Fruit fly (Drosophila melanogaster) whole organism, embryonic: ENCODE data around the gene CG4577.

Experiments
- Aef1 ChIP-seq: fragments of 200-800 bp; sonication (Bioruptor generic); IDR thresholded peaks from 3 replicates; pipeline ENCODE4 v1.3.6; 2022; ENCODE audit warnings: missing biosample characterization, missing genetic modification characterization
- Awh ChIP-seq: fragments of 200-800 bp; sonication (Bioruptor generic); IDR thresholded peaks from 2 replicates; pipeline ENCODE4, ENCODE4 v1.3.6; 2022; ENCODE audit warnings: missing biosample characterization, missing genetic modification characterization
- Bdp1 ChIP-seq: fragments of 200-800 bp; sonication (Bioruptor generic); optimal IDR thresholded peaks from 3 replicates; lab custom pipeline; 2016; ENCODE audit warnings: missing biosample characterization, missing genetic modification characterization
- CG10366 ChIP-seq: fragments of 200-800 bp; sonication (Bioruptor generic); IDR thresholded peaks from 2 replicates; pipeline ENCODE4 v1.3.6; 2022; ENCODE audit warnings: missing biosample characterization, missing genetic modification characterization
- CG10979 ChIP-seq: fragments of 200-800 bp; sonication (Bioruptor generic); optimal IDR thresholded peaks from 2 replicates; lab custom pipeline; 2018; ENCODE audit warnings: missing biosample characterization, mild to moderate bottlenecking, missing genetic modification characterization, moderate library complexity
- CG11247 ChIP-seq: fragments of 200-800 bp; sonication (Bioruptor generic); IDR thresholded peaks from 2 replicates; pipeline ENCODE4 v1.3.6; 2022; ENCODE audit warnings: missing biosample characterization, missing genetic modification characterization
- CG11696 ChIP-seq: fragments of 200-800 bp; sonication (Bioruptor generic); IDR thresholded peaks from 2 replicates; pipeline ENCODE4 v1.3.6; 2022; ENCODE audit warnings: missing biosample characterization, missing genetic modification characterization
- CG12104 ChIP-seq: fragments of 200-800 bp; sonication (Bioruptor generic); optimal IDR thresholded peaks from 3 replicates; lab custom pipeline; 2016; ENCODE audit warnings: missing biosample characterization, missing genetic modification characterization
- CG12155 ChIP-seq: fragments of 200-800 bp; sonication (Bioruptor generic); optimal IDR thresholded peaks from 3 replicates; lab custom pipeline; 2016; ENCODE audit warnings: missing biosample characterization, missing genetic modification characterization
- CG14710 ChIP-seq: fragments of 200-800 bp; sonication (Bioruptor generic); optimal IDR thresholded peaks from 3 replicates; lab custom pipeline; 2019; ENCODE audit warnings: missing biosample characterization, mild to moderate bottlenecking, missing genetic modification characterization, moderate library complexity
- CG16863 ChIP-seq: fragments of 200-800 bp; sonication (Bioruptor generic); optimal IDR thresholded peaks from 3 replicates; lab custom pipeline; 2016; ENCODE audit warnings: missing biosample characterization, missing genetic modification characterization
- CG1832 ChIP-seq: fragments of 200-800 bp; sonication (Bioruptor generic); optimal IDR thresholded peaks from 2 replicates; lab custom pipeline; 2017; ENCODE audit warnings: missing biosample characterization, mild to moderate bottlenecking, missing genetic modification characterization, inconsistent platforms
- CG18764 ChIP-seq: fragments of 200-800 bp; sonication (Bioruptor generic); optimal IDR thresholded peaks from 3 replicates; lab custom pipeline; 2016; ENCODE audit warnings: missing biosample characterization, missing genetic modification characterization
- CG2120 ChIP-seq: fragments of 200-800 bp; sonication (Bioruptor generic); optimal IDR thresholded peaks from 3 replicates; lab custom pipeline; 2016; ENCODE audit warnings: missing biosample characterization, missing genetic modification characterization
- CG30020 ChIP-seq: fragments of 200-800 bp; optimal IDR thresholded peaks from 2 replicates; lab custom pipeline; 2019; ENCODE audit warnings: missing biosample characterization, mild to moderate bottlenecking, missing genetic modification characterization, moderate library complexity
- CG3065 ChIP-seq: fragments of 200-800 bp; sonication (Bioruptor generic); optimal IDR thresholded peaks from 2 replicates; lab custom pipeline; 2016; ENCODE audit warnings: missing biosample characterization, missing genetic modification characterization
- CG31388 ChIP-seq: fragments of 200-800 bp; sonication (Bioruptor generic); optimal IDR thresholded peaks from 2 replicates; lab custom pipeline; 2016; ENCODE audit warnings: missing biosample characterization, missing genetic modification characterization
- CG3726 ChIP-seq: fragments of 200-800 bp; sonication (Bioruptor generic); IDR thresholded peaks from 3 replicates; pipeline ENCODE4, ENCODE4 v1.3.6; 2022; ENCODE audit warnings: missing biosample characterization, missing genetic modification characterization
- CG4424 ChIP-seq: fragments of 200-800 bp; sonication (Bioruptor generic); optimal IDR thresholded peaks from 3 replicates; lab custom pipeline; 2016; ENCODE audit warnings: missing biosample characterization, missing genetic modification characterization
- CG6765 ChIP-seq: fragments of 200-800 bp; sonication (Bioruptor generic); optimal IDR thresholded peaks from 3 replicates; lab custom pipeline; 2017; ENCODE audit warnings: missing biosample characterization, mild to moderate bottlenecking, missing genetic modification characterization
- CG7987 ChIP-seq: fragments of 200-800 bp; sonication (Bioruptor generic); optimal IDR thresholded peaks from 2 replicates; lab custom pipeline; 2018; ENCODE audit warnings: missing biosample characterization, mild to moderate bottlenecking, missing genetic modification characterization, moderate library complexity
- CG8089 ChIP-seq: fragments of 200-800 bp; sonication (Bioruptor generic); optimal IDR thresholded peaks from 3 replicates; lab custom pipeline; 2016; ENCODE audit warnings: missing biosample characterization, missing genetic modification characterization
- CG8388 ChIP-seq: fragments of 200-800 bp; sonication (Bioruptor generic); optimal IDR thresholded peaks from 2 replicates; lab custom pipeline; 2019; ENCODE audit warnings: missing biosample characterization, mild to moderate bottlenecking, missing genetic modification characterization, moderate library complexity
- CG8478 ChIP-seq: fragments of >200 bp; optimal IDR thresholded peaks from 2 replicates; lab custom pipeline; 2018
- HHEX ChIP-seq: fragments of 200-800 bp; sonication (Bioruptor generic); optimal IDR thresholded peaks from 3 replicates; lab custom pipeline; 2017; ENCODE audit warnings: missing biosample characterization, mild to moderate bottlenecking, missing genetic modification characterization, missing genetic modification reagents
- Hr51 ChIP-seq, 2 experiments: fragments of 200-800 bp; sonication (Bioruptor generic); optimal IDR thresholded peaks; 2 replicates in 1 of 2; 3 replicates in 1 of 2; lab custom pipeline; 2016 to 2018; ENCODE audit warnings: missing biosample characterization in 2 of 2, missing genetic modification characterization in 2 of 2, mild to moderate bottlenecking in 1 of 2, moderate library complexity in 1 of 2
- Kr ChIP-seq: fragments of 200-800 bp; sonication (Bioruptor generic); optimal IDR thresholded peaks from 2 replicates; lab custom pipeline; 2017; ENCODE audit warnings: missing biosample characterization, mild to moderate bottlenecking, missing genetic modification characterization
- NFAT ChIP-seq: fragments of 200-800 bp; sonication (Bioruptor generic); IDR thresholded peaks from 2 replicates; pipeline ENCODE4 v1.3.6; 2022; ENCODE audit warnings: missing biosample characterization, missing genetic modification characterization
- Pdp1 ChIP-seq, 2 experiments: fragments of 200-800 bp; sonication (Bioruptor generic); optimal IDR thresholded peaks; 3 replicates each; lab custom pipeline; 2016; ENCODE audit warnings: missing biosample characterization in 2 of 2, missing genetic modification characterization in 2 of 2, mild to moderate bottlenecking in 1 of 2, moderate library complexity in 1 of 2
- Ptx1 ChIP-seq: fragments of 200-800 bp; sonication (Bioruptor generic); IDR thresholded peaks from 2 replicates; pipeline ENCODE4 v1.3.6; 2022; ENCODE audit warnings: missing biosample characterization, missing genetic modification characterization
- Spps ChIP-seq: fragments of 200-800 bp; sonication (Bioruptor generic); optimal IDR thresholded peaks from 2 replicates; lab custom pipeline; 2018; ENCODE audit warnings: missing biosample characterization, mild to moderate bottlenecking, missing genetic modification characterization
- ara ChIP-seq: fragments of 200-800 bp; sonication (Bioruptor generic); IDR thresholded peaks from 2 replicates; pipeline ENCODE4 v1.3.6; 2022; ENCODE audit warnings: missing biosample characterization, missing genetic modification characterization
- bab2 ChIP-seq: fragments of 200-800 bp; sonication (Bioruptor generic); optimal IDR thresholded peaks from 2 replicates; lab custom pipeline; 2016; ENCODE audit warnings: missing biosample characterization, missing genetic modification characterization
- bbx ChIP-seq: fragments of 200-800 bp; sonication (Bioruptor generic); IDR thresholded peaks from 2 replicates; pipeline ENCODE4 v1.3.6; 2022; ENCODE audit warnings: missing biosample characterization, missing genetic modification characterization; ENCODE audit not compliant: partially characterized antibody
- bowl ChIP-seq: fragments of 200-800 bp; sonication (Bioruptor generic); IDR thresholded peaks from 2 replicates; pipeline ENCODE4 v1.3.6; 2022; ENCODE audit warnings: missing biosample characterization, missing genetic modification characterization
- crol ChIP-seq: fragments of 200-800 bp; sonication (Bioruptor generic); IDR thresholded peaks from 2 replicates; pipeline ENCODE4 v1.3.6; 2022; ENCODE audit warnings: missing biosample characterization, missing genetic modification characterization
- ems ChIP-seq: fragments of 200-800 bp; sonication (Bioruptor generic); optimal IDR thresholded peaks from 3 replicates; lab custom pipeline; 2016; ENCODE audit warnings: missing biosample characterization, missing genetic modification characterization
- fd3F ChIP-seq: fragments of 200-800 bp; sonication (Bioruptor generic); optimal IDR thresholded peaks from 2 replicates; lab custom pipeline; 2018; ENCODE audit warnings: missing biosample characterization, mild to moderate bottlenecking, missing genetic modification characterization, moderate library complexity
- ftz-f1 ChIP-seq: fragments of 200-800 bp; sonication (Bioruptor generic); optimal IDR thresholded peaks from 2 replicates; lab custom pipeline; 2016; ENCODE audit warnings: missing biosample characterization, missing genetic modification characterization
- gce ChIP-seq: fragments of 200-800 bp; sonication (Bioruptor generic); IDR thresholded peaks from 3 replicates; pipeline ENCODE4 v1.3.6; 2022; ENCODE audit warnings: missing biosample characterization, missing genetic modification characterization
- ham ChIP-seq: fragments of 200-800 bp; sonication (Bioruptor generic); IDR thresholded peaks from 2 replicates; pipeline ENCODE4 v1.3.6; 2022; ENCODE audit warnings: missing biosample characterization, missing genetic modification characterization
- jumu ChIP-seq: fragments of 200-800 bp; sonication (Bioruptor generic); optimal IDR thresholded peaks from 3 replicates; lab custom pipeline; 2016; ENCODE audit warnings: missing biosample characterization, missing genetic modification characterization
- oc ChIP-seq: fragments of 200-800 bp; sonication (Bioruptor generic); optimal IDR thresholded peaks from 2 replicates; lab custom pipeline; 2018; ENCODE audit warnings: missing biosample characterization, mild to moderate bottlenecking, missing genetic modification characterization, moderate library complexity
- pfk ChIP-seq: fragments of 200-800 bp; sonication (Bioruptor generic); optimal IDR thresholded peaks from 2 replicates; lab custom pipeline; 2018; ENCODE audit warnings: missing biosample characterization, mild to moderate bottlenecking, missing genetic modification characterization, moderate library complexity
- pho ChIP-seq: fragments of 200-800 bp; sonication (Bioruptor generic); optimal IDR thresholded peaks from 2 replicates; lab custom pipeline; 2016; ENCODE audit warnings: missing biosample characterization, missing genetic modification characterization
- sd ChIP-seq: fragments of 200-800 bp; sonication (Bioruptor generic); optimal IDR thresholded peaks from 3 replicates; lab custom pipeline; 2018; ENCODE audit warnings: missing biosample characterization, mild to moderate bottlenecking, missing genetic modification characterization, moderate library complexity
- sens ChIP-seq: fragments of 200-800 bp; sonication (Bioruptor generic); peaks from one replicate; lab custom pipeline; 2016; ENCODE audit warnings: missing biosample characterization, missing genetic modification characterization
- slp2 ChIP-seq: fragments of 200-800 bp; sonication (Bioruptor generic); optimal IDR thresholded peaks from 2 replicates; lab custom pipeline; 2016; ENCODE audit warnings: missing biosample characterization, missing genetic modification characterization
- sna ChIP-seq: fragments of 200-800 bp; sonication (Bioruptor generic); IDR thresholded peaks from 2 replicates; pipeline ENCODE4 v1.3.6; 2022; ENCODE audit warnings: missing biosample characterization, missing genetic modification characterization; ENCODE audit not compliant: partially characterized antibody
- ttk ChIP-seq: fragments of 200-800 bp; sonication (Bioruptor generic); IDR thresholded peaks from 2 replicates; pipeline ENCODE4 v2.1.2; 2022; ENCODE audit warnings: missing biosample characterization, missing genetic modification characterization

Gene CG4577

dm6 chr2L:1157679-1158518, 23.4 kb downstream of the CG4577 start, which contains the start of gene capt (continued):
- peak; percentile 72 for TF ChIP-seq CG12155
- TF ChIP-seq pfk = no peak
- TF ChIP-seq sna (GFP tag; lab: Robert Waterston, UW) = no peak
- TF ChIP-seq pho (GFP tag; lab: Kevin White, UChicago) = peak; percentile 49
- TF ChIP-seq NFAT (GFP tag; lab: Robert Waterston, UW) = peak; percentile 45; the same call in 1 of the 2 replicates
- TF ChIP-seq bab2 (GFP tag; lab: Kevin White, UChicago) = peak; percentile 40
- TF ChIP-seq Pdp1 (GFP tag; optimal IDR thresholded peaks at IDR 0.05; lab: Kevin White, UChicago) = peak; percentile 18 to 31
- TF ChIP-seq jumu (GFP tag; lab: Kevin White, UChicago) = peak; percentile 29
- TF ChIP-seq slp2 = peak; percentile 18
- TF ChIP-seq ham (GFP tag; lab: Robert Waterston, UW) = no peak
- no peak for TF ChIP-seq HHEX
- TF ChIP-seq ems = no peak
- TF ChIP-seq CG7987 (GFP tag; lab: Kevin White, UChicago) = no peak
- TF ChIP-seq CG1832 = no peak
- TF ChIP-seq ftz-f1 (GFP tag; lab: Kevin White, UChicago) = no peak
- no peak for TF ChIP-seq Bdp1 (GFP tag; lab: Kevin White, UChicago)
- TF ChIP-seq bbx (GFP tag; lab: Robert Waterston, UW) = peak; percentile 25; the same call in 1 of the 2 replicates
- TF ChIP-seq bowl (GFP tag; lab: Robert Waterston, UW) = no peak
- peak; percentile 73 for TF ChIP-seq sens (GFP tag; lab: Kevin White, UChicago)
- TF ChIP-seq CG3726 (GFP tag; lab: Robert Waterston, UW) = no peak
- no peak for TF ChIP-seq CG30020 (tag; lab: Kevin White, UChicago)
- no peak; the same call in 1 of the 2 replicates for TF ChIP-seq CG11247 (GFP tag; lab: Robert Waterston, UW)
- TF ChIP-seq CG31388 (GFP tag; lab: Kevin White, UChicago) = no peak
- no peak for TF ChIP-seq Hr51 (GFP tag; optimal IDR thresholded peaks at IDR 0.05; lab: Kevin White, UChicago)
- TF ChIP-seq crol (GFP tag; lab: Robert Waterston, UW) = peak; percentile 90
- TF ChIP-seq Aef1 (GFP tag; lab: Robert Waterston, UW) = peak; percentile 42; the same call in 1 of the 3 replicates
- TF ChIP-seq CG6765 (GFP tag; lab: Kevin White, UChicago) = no peak
- peak; percentile 12 for TF ChIP-seq CG16863 (GFP tag; lab: Kevin White, UChicago)
- TF ChIP-seq Spps (tag; lab: Kevin White, UChicago) = no peak
- TF ChIP-seq Kr = no peak
- TF ChIP-seq CG2120 (GFP tag; lab: Kevin White, UChicago) = peak; percentile 74
- no peak for TF ChIP-seq oc
- 0 out of 2 replicates have a peak, but pooled peaks have one; percentile 29 for TF ChIP-seq Ptx1 (GFP tag; lab: Robert Waterston, UW)
- TF ChIP-seq Awh = no peak
- no peak for TF ChIP-seq CG8478
- no peak for TF ChIP-seq CG18764
- TF ChIP-seq CG11696 (GFP tag; lab: Robert Waterston, UW) = no peak
- TF ChIP-seq sd = no peak
- TF ChIP-seq CG8388 (GFP tag; lab: Kevin White, UChicago) = peak; percentile 10
- TF ChIP-seq CG8089 (GFP tag; lab: Kevin White, UChicago) = no peak
- TF ChIP-seq ara (GFP tag; lab: Robert Waterston, UW) = no peak
- TF ChIP-seq CG14710 (tag; lab: Kevin White, UChicago) = peak; percentile 38
- TF ChIP-seq CG10366 (GFP tag; lab: Robert Waterston, UW) = peak; percentile 14; the same call in 1 of the 2 replicates
- TF ChIP-seq CG4424 (GFP tag; lab: Kevin White, UChicago) = peak; percentile 21
- no peak for TF ChIP-seq fd3F (GFP tag; lab: Kevin White, UChicago)
- no peak for TF ChIP-seq CG10979 (tag; lab: Kevin White, UChicago)
- no peak for TF ChIP-seq CG3065 (GFP tag; lab: Kevin White, UChicago)
- no peak for TF ChIP-seq gce (GFP tag; lab: Robert Waterston, UW)
- peak; percentile 65 for TF ChIP-seq CG12104 (GFP tag; lab: Kevin White, UChicago)
- no peak for TF ChIP-seq ttk (GFP tag; lab: Robert Waterston, UW)
